Fruit fly (Drosophila melanogaster) whole organism, embryonic: Measurements from ENCODE around the gene CG15643.

Experiments used
- Adf1 ChIP-seq: fragments of 200-800 bp; sonication (Bioruptor generic); IDR thresholded peaks from 2 replicates; pipeline ENCODE4 v1.3.6; 2022; ENCODE audit warnings: missing biosample characterization, missing genetic modification characterization
- Bgb ChIP-seq: fragments of 200-800 bp; sonication (Bioruptor generic); IDR thresholded peaks from 2 replicates; pipeline ENCODE4 v1.3.6; 2022; ENCODE audit warnings: missing biosample characterization, missing genetic modification characterization; ENCODE audit not compliant: partially characterized antibody
- CG10462 ChIP-seq: fragments of 200-800 bp; sonication (Bioruptor generic); optimal IDR thresholded peaks from 2 replicates; lab custom pipeline; 2016; ENCODE audit warnings: missing biosample characterization, missing genetic modification characterization
- CG11247 ChIP-seq: fragments of 200-800 bp; sonication (Bioruptor generic); IDR thresholded peaks from 2 replicates; pipeline ENCODE4 v1.3.6; 2022; ENCODE audit warnings: missing biosample characterization, missing genetic modification characterization
- CG11696 ChIP-seq: fragments of 200-800 bp; sonication (Bioruptor generic); IDR thresholded peaks from 2 replicates; pipeline ENCODE4 v1.3.6; 2022; ENCODE audit warnings: missing biosample characterization, missing genetic modification characterization
- CG12155 ChIP-seq: fragments of 200-800 bp; sonication (Bioruptor generic); optimal IDR thresholded peaks from 3 replicates; lab custom pipeline; 2016; ENCODE audit warnings: missing biosample characterization, missing genetic modification characterization
- CG12391 ChIP-seq: fragments of 200-800 bp; sonication (Bioruptor generic); optimal IDR thresholded peaks from 3 replicates; lab custom pipeline; 2018; ENCODE audit warnings: missing biosample characterization, mild to moderate bottlenecking, missing genetic modification characterization, moderate library complexity
- CG12942 ChIP-seq: fragments of 200-800 bp; sonication (Bioruptor generic); optimal IDR thresholded peaks from 3 replicates; lab custom pipeline; 2016; ENCODE audit warnings: missing biosample characterization, missing genetic modification characterization
- CG15479 ChIP-seq: fragments of 200-800 bp; sonication (Bioruptor generic); optimal IDR thresholded peaks from 3 replicates; lab custom pipeline; 2019; ENCODE audit warnings: missing biosample characterization, mild to moderate bottlenecking, missing genetic modification characterization, moderate library complexity
- CG1603 ChIP-seq: fragments of 200-800 bp; sonication (Bioruptor generic); optimal IDR thresholded peaks from 2 replicates; lab custom pipeline; 2019; ENCODE audit warnings: missing biosample characterization, mild to moderate bottlenecking, missing genetic modification characterization, moderate library complexity
- CG1647 ChIP-seq: fragments of 200-800 bp; sonication (Bioruptor generic); optimal IDR thresholded peaks from 3 replicates; lab custom pipeline; 2016; ENCODE audit warnings: missing biosample characterization, missing genetic modification characterization
- CG17361 ChIP-seq: fragments of 200-800 bp; sonication (Bioruptor generic); IDR thresholded peaks from 3 replicates; pipeline ENCODE4 v1.3.6; 2022; ENCODE audit warnings: missing biosample characterization, missing genetic modification characterization
- CG18599 ChIP-seq: fragments of 200-800 bp; sonication (Bioruptor generic); optimal IDR thresholded peaks from 3 replicates; lab custom pipeline; 2017; ENCODE audit warnings: missing biosample characterization, missing genetic modification characterization, mild to moderate bottlenecking, moderate library complexity, missing genetic modification reagents
- CG2199 ChIP-seq: fragments of 200-800 bp; sonication (Bioruptor generic); IDR thresholded peaks from 3 replicates; pipeline ENCODE4 v1.3.6; 2022; ENCODE audit warnings: missing biosample characterization, missing genetic modification characterization
- CG2712 ChIP-seq: fragments of 200-800 bp; optimal IDR thresholded peaks from 3 replicates; lab custom pipeline; 2019; ENCODE audit warnings: missing biosample characterization, mild to moderate bottlenecking, missing genetic modification characterization, moderate library complexity
- CG2875 ChIP-seq: fragments of 200-800 bp; sonication (Bioruptor generic); optimal IDR thresholded peaks from 2 replicates; lab custom pipeline; 2017; ENCODE audit warnings: missing biosample characterization, mild to moderate bottlenecking, missing genetic modification characterization, missing genetic modification reagents
- CG30403 ChIP-seq: fragments of 200-800 bp; sonication (Bioruptor generic); optimal IDR thresholded peaks from 3 replicates; lab custom pipeline; 2016; ENCODE audit warnings: missing biosample characterization, missing genetic modification characterization
- CG4707 ChIP-seq: fragments of 200-800 bp; sonication (Bioruptor generic); optimal IDR thresholded peaks from 2 replicates; lab custom pipeline; 2018; ENCODE audit warnings: missing biosample characterization, mild to moderate bottlenecking, missing genetic modification characterization, moderate library complexity
- CG6683 ChIP-seq: fragments of 200-800 bp; sonication (Bioruptor generic); optimal IDR thresholded peaks from 2 replicates; lab custom pipeline; 2017; ENCODE audit warnings: missing biosample characterization, mild to moderate bottlenecking, missing genetic modification characterization, missing genetic modification reagents
- CG6854 ChIP-seq: fragments of 200-800 bp; sonication (Bioruptor generic); optimal IDR thresholded peaks from 3 replicates; lab custom pipeline; 2017; ENCODE audit warnings: missing biosample characterization, mild to moderate bottlenecking, missing genetic modification characterization
- CG7372 ChIP-seq: fragments of 200-800 bp; sonication (Bioruptor generic); IDR thresholded peaks from 2 replicates; pipeline ENCODE4 v1.3.6; 2022; ENCODE audit warnings: missing biosample characterization, missing genetic modification characterization
- CG8281 ChIP-seq: fragments of 200-800 bp; sonication (Bioruptor generic); optimal IDR thresholded peaks from 2 replicates; lab custom pipeline; 2018; ENCODE audit warnings: missing biosample characterization, mild to moderate bottlenecking, missing genetic modification characterization, moderate library complexity
- CHES-1-like ChIP-seq: fragments of 200-800 bp; sonication (Bioruptor generic); optimal IDR thresholded peaks from 2 replicates; lab custom pipeline; 2016; ENCODE audit warnings: missing biosample characterization, missing genetic modification characterization
- D19B ChIP-seq: fragments of 200-800 bp; sonication (Bioruptor generic); optimal IDR thresholded peaks from 2 replicates; lab custom pipeline; 2017; ENCODE audit warnings: missing biosample characterization, mild to moderate bottlenecking, missing genetic modification characterization
- Dad ChIP-seq: fragments of 200-800 bp; sonication (Bioruptor generic); optimal IDR thresholded peaks from 3 replicates; lab custom pipeline; 2016; ENCODE audit warnings: missing biosample characterization, missing genetic modification characterization
- Dip2 ChIP-seq: fragments of 200-800 bp; sonication (Bioruptor generic); IDR thresholded peaks from 2 replicates; pipeline ENCODE4 v1.3.6; 2022; ENCODE audit warnings: missing biosample characterization, missing genetic modification characterization
- Dp ChIP-seq: fragments of 200-800 bp; sonication (Bioruptor generic); optimal IDR thresholded peaks from 2 replicates; lab custom pipeline; 2018; ENCODE audit warnings: missing biosample characterization, mild to moderate bottlenecking, missing genetic modification characterization, moderate library complexity
- Gsc ChIP-seq: fragments of 200-800 bp; sonication (Bioruptor generic); IDR thresholded peaks from 2 replicates; pipeline ENCODE4 v1.3.6; 2022; ENCODE audit warnings: missing biosample characterization, missing genetic modification characterization
- HLH3B ChIP-seq: fragments of 200-800 bp; sonication (Bioruptor generic); IDR thresholded peaks from 2 replicates; pipeline ENCODE4 v1.3.6; 2022; ENCODE audit warnings: missing biosample characterization, missing genetic modification characterization
- Hmr ChIP-seq: fragments of 200-800 bp; sonication (Bioruptor generic); optimal IDR thresholded peaks from 3 replicates; lab custom pipeline; 2017; ENCODE audit warnings: mild to moderate bottlenecking, missing biosample characterization, missing genetic modification reagents, missing genetic modification characterization
- Hr39 ChIP-seq: fragments of >200 bp; optimal IDR thresholded peaks from 2 replicates; lab custom pipeline; 2017
- Mad ChIP-seq: fragments of 200-800 bp; sonication (Bioruptor generic); optimal IDR thresholded peaks from 2 replicates; lab custom pipeline; 2016; ENCODE audit warnings: missing biosample characterization, missing genetic modification characterization
- Nf-YB ChIP-seq: fragments of 200-800 bp; sonication (Bioruptor generic); optimal IDR thresholded peaks from 3 replicates; lab custom pipeline; 2019; ENCODE audit warnings: missing biosample characterization, mild to moderate bottlenecking, missing genetic modification characterization, moderate library complexity
- PHDP ChIP-seq: fragments of 200-800 bp; sonication (Bioruptor generic); optimal IDR thresholded peaks from 3 replicates; lab custom pipeline; 2018; ENCODE audit warnings: missing biosample characterization, mild to moderate bottlenecking, missing genetic modification characterization, moderate library complexity
- Taf1 ChIP-seq: fragments of 200-800 bp; sonication (Bioruptor generic); IDR thresholded peaks from 2 replicates; pipeline ENCODE4 v1.3.6; 2022; ENCODE audit warnings: missing biosample characterization, missing genetic modification characterization
- Xbp1 ChIP-seq: fragments of 200-800 bp; sonication (Bioruptor generic); optimal IDR thresholded peaks from 3 replicates; lab custom pipeline; 2016; ENCODE audit warnings: missing biosample characterization, mild to moderate bottlenecking, missing genetic modification characterization
- bbx ChIP-seq: fragments of 200-800 bp; sonication (Bioruptor generic); IDR thresholded peaks from 2 replicates; pipeline ENCODE4 v1.3.6; 2022; ENCODE audit warnings: missing biosample characterization, missing genetic modification characterization; ENCODE audit not compliant: partially characterized antibody
- crol ChIP-seq: fragments of 200-800 bp; sonication (Bioruptor generic); IDR thresholded peaks from 2 replicates; pipeline ENCODE4 v1.3.6; 2022; ENCODE audit warnings: missing biosample characterization, missing genetic modification characterization
- dmrt11E ChIP-seq: fragments of 200-800 bp; sonication (Bioruptor generic); optimal IDR thresholded peaks from 3 replicates; lab custom pipeline; 2018; ENCODE audit warnings: missing biosample characterization, mild to moderate bottlenecking, missing genetic modification characterization, moderate library complexity
- grn ChIP-seq: fragments of 200-800 bp; sonication (Bioruptor generic); optimal IDR thresholded peaks from 3 replicates; lab custom pipeline; 2017; ENCODE audit warnings: missing biosample characterization, missing genetic modification characterization
- lab ChIP-seq: fragments of 200-800 bp; sonication (Bioruptor generic); optimal IDR thresholded peaks from 3 replicates; lab custom pipeline; 2017; ENCODE audit warnings: missing biosample characterization, missing genetic modification characterization, mild to moderate bottlenecking, moderate library complexity, missing genetic modification reagents
- maf-S ChIP-seq: fragments of 200-800 bp; sonication (Bioruptor generic); optimal IDR thresholded peaks from 2 replicates; lab custom pipeline; 2016; ENCODE audit warnings: missing biosample characterization, missing genetic modification characterization
- org-1 ChIP-seq: fragments of 200-800 bp; sonication (Bioruptor generic); optimal IDR thresholded peaks from 2 replicates; lab custom pipeline; 2017; ENCODE audit warnings: missing biosample characterization, missing genetic modification characterization
- pnt ChIP-seq: fragments of 200-800 bp; sonication (Bioruptor generic); optimal IDR thresholded peaks from 3 replicates; lab custom pipeline; 2016; ENCODE audit warnings: missing biosample characterization, missing genetic modification characterization
- run ChIP-seq: fragments of 200-800 bp; sonication (Bioruptor generic); optimal IDR thresholded peaks from 3 replicates; lab custom pipeline; 2018; ENCODE audit warnings: missing biosample characterization, mild to moderate bottlenecking, missing genetic modification characterization
- sc ChIP-seq, 3 experiments: fragments of >200 bp in 2 of 3; fragments of 200-800 bp in 1 of 3; sonication (Bioruptor generic) in 1 of 3; optimal IDR thresholded peaks; 2 replicates in 2 of 3; 3 replicates in 1 of 3; lab custom pipeline; 2017; ENCODE audit warnings: mild to moderate bottlenecking in 1 of 3, missing biosample characterization in 1 of 3, missing genetic modification characterization in 1 of 3, missing genetic modification reagents in 1 of 3
- seq ChIP-seq: fragments of 200-800 bp; sonication (Bioruptor generic); IDR thresholded peaks from 2 replicates; pipeline ENCODE4 v1.3.6; 2022; ENCODE audit warnings: missing biosample characterization, missing genetic modification characterization
- shn ChIP-seq: fragments of 200-800 bp; sonication (Bioruptor generic); optimal IDR thresholded peaks from 3 replicates; lab custom pipeline; 2016; ENCODE audit warnings: missing biosample characterization, missing genetic modification characterization
- so ChIP-seq: fragments of 200-800 bp; sonication (Bioruptor generic); IDR thresholded peaks from 3 replicates; pipeline ENCODE4 v1.3.6; 2022; ENCODE audit warnings: missing biosample characterization, missing genetic modification characterization
- tx ChIP-seq: fragments of 200-800 bp; sonication (Bioruptor generic); optimal IDR thresholded peaks from 2 replicates; lab custom pipeline; 2016; ENCODE audit warnings: missing biosample characterization, missing genetic modification characterization
- zen ChIP-seq: fragments of 200-800 bp; sonication (Bioruptor generic); optimal IDR thresholded peaks from 3 replicates; lab custom pipeline; 2018; ENCODE audit warnings: missing biosample characterization, mild to moderate bottlenecking, missing genetic modification characterization, moderate library complexity

Gene CG15643

DNA sequence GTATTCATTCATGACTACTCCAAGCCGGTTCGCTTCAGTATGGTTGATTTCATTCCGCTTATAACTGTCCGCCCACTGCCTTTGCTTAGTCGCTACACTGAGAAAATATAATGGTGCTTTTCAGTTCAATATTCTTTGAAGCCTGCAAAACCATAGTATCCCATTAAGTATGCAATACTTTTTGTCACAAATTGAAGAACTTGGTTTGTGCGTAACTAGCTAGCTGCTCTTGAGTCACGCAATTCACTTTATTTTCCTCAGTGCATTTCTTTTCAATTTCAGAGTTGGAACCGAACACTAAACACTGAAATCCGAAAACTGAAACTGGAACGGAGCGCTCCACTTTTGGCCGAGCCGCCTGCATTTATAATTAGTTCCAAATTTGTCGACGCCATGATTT lies 27.7 kb upstream of the CG15643 start (continued):
- TF ChIP-seq CG12155 (GFP tag; lab: Kevin White, UChicago) (peak; percentile 25), zen (peak; percentile 31), CG2712 (peak; percentile 46), shn (GFP tag; lab: Kevin White, UChicago) (peak; percentile 26), run (tag; lab: Kevin White, UChicago) (no peak), Dip2 (GFP tag; lab: Robert Waterston, UW) (no peak), CG4707 (GFP tag; lab: Kevin White, UChicago) (no peak), grn (GFP tag; lab: Kevin White, UChicago) (no peak), Nf-YB (GFP tag; lab: Kevin White, UChicago) (no peak), CG12942 (GFP tag; lab: Kevin White, UChicago) (peak; percentile 42), CG1603 (peak; percentile 77), CG11247 (GFP tag; lab: Robert Waterston, UW) (0 out of 2 replicates have a peak, but pooled peaks have one; percentile 39), HLH3B (GFP tag; lab: Robert Waterston, UW) (peak; percentile 77), Taf1 (GFP tag; lab: Robert Waterston, UW) (no peak), bbx (GFP tag; lab: Robert Waterston, UW) (no peak), Mad (no peak), crol (GFP tag; lab: Robert Waterston, UW) (no peak), CG2875 (peak; percentile 2), CG15479 (no peak), Bgb (GFP tag; lab: Robert Waterston, UW) (no peak), CG18599 (GFP tag; lab: Kevin White, UChicago) (peak; percentile 57), CG1647 (GFP tag; lab: Kevin White, UChicago) (peak; percentile 29), CG11696 (GFP tag; lab: Robert Waterston, UW) (no peak), Dad (GFP tag; lab: Kevin White, UChicago) (peak; percentile 23), CG10462 (GFP tag; lab: Kevin White, UChicago) (no peak), CG7372 (GFP tag; lab: Robert Waterston, UW) (peak; percentile 67; the same call in 1 of the 2 replicates), CG30403 (GFP tag; lab: Kevin White, UChicago) (peak; percentile 47), so (GFP tag; lab: Robert Waterston, UW) (no peak), dmrt11E (no peak), CHES-1-like (GFP tag; lab: Kevin White, UChicago) (peak; percentile 12), Hmr (peak; percentile 28), CG17361 (GFP tag; lab: Robert Waterston, UW) (peak; percentile 53; the same call in 2 of the 3 replicates), org-1 (peak; percentile 30), tx (peak; percentile 19), maf-S (peak; percentile 34), Gsc (GFP tag; lab: Robert Waterston, UW) (no peak), CG6683 (GFP tag; lab: Kevin White, UChicago) (no peak), Hr39 (lab: Kevin White, UChicago) (no peak), lab (GFP tag; lab: Kevin White, UChicago) (peak; percentile 59), Dp (no peak), CG2199 (GFP tag; lab: Robert Waterston, UW) (no peak), seq (GFP tag; lab: Robert Waterston, UW) (0 out of 2 replicates have a peak, but pooled peaks have one; percentile 21), Adf1 (no peak), sc (optimal IDR thresholded peaks at IDR 0.05; lab: Kevin White, UChicago) (no peak), sc (GFP tag; optimal IDR thresholded peaks at IDR 0.05; lab: Kevin White, UChicago) (no peak), Xbp1 (GFP tag; lab: Kevin White, UChicago) (peak; percentile 68), D19B (GFP tag; lab: Kevin White, UChicago) (no peak), CG8281 (tag; lab: Kevin White, UChicago) (peak; percentile 5), CG12391 (tag; lab: Kevin White, UChicago) (peak; percentile 57), CG6854 (no peak), pnt (peak; percentile 44), PHDP (tag; lab: Kevin White, UChicago) (peak; percentile 55)
